Fruit fly (Drosophila melanogaster): ENCODE measurements around the gene CG15628.

Gene CG15628

dm6 chr2L:4807953-4808604 is 13.5 kb upstream of the CG15628 start (continued):
- TF ChIP-seq ind (GFP tag; optimal IDR thresholded peaks at IDR 0.05) (no peak), D19B (GFP tag; optimal IDR thresholded peaks at IDR 0.05) (peak; percentile 68), sens (GFP tag) (peak; percentile 35), chinmo (GFP tag; IDR thresholded peaks at IDR 0.05; ENCODE audit: partially characterized antibody) (peak; percentile 77; the same call in 1 of the 4 replicates), zen (tag; optimal IDR thresholded peaks at IDR 0.05) (no peak), CG13424 (tag; optimal IDR thresholded peaks at IDR 0.05) (no peak), CG9876 (GFP tag; optimal IDR thresholded peaks at IDR 0.05) (no peak), CG31224 (GFP tag; IDR thresholded peaks at IDR 0.05) (peak; percentile 78)

dm6 chr2L:4810044-4810609 is 11.4 kb upstream of the CG15628 start:
- peak; percentile 63 for TF ChIP-seq CG8924 (tag; optimal IDR thresholded peaks at IDR 0.05)
- peak; percentile 95 for TF ChIP-seq kni (GFP tag; optimal IDR thresholded peaks at IDR 0.05)
- TF ChIP-seq Side (GFP tag; optimal IDR thresholded peaks at IDR 0.05), result peak; percentile 26
- TF ChIP-seq CG30020 (tag; optimal IDR thresholded peaks at IDR 0.05), result no peak
- TF ChIP-seq bigmax (GFP tag; optimal IDR thresholded peaks at IDR 0.05), result no peak
- no peak for TF ChIP-seq CG4404 (GFP tag; IDR thresholded peaks at IDR 0.05)
- TF ChIP-seq gfzf (GFP tag; optimal IDR thresholded peaks at IDR 0.05), result no peak
- TF ChIP-seq CG3726 (GFP tag; IDR thresholded peaks at IDR 0.05), result no peak
- no peak for TF ChIP-seq jing (GFP tag; optimal IDR thresholded peaks at IDR 0.05)
- TF ChIP-seq CG9437 (GFP tag; optimal IDR thresholded peaks at IDR 0.05), result no peak
- peak; percentile 65 for TF ChIP-seq CG8478 (optimal IDR thresholded peaks at IDR 0.05)
- no peak for TF ChIP-seq Sin3A (optimal IDR thresholded peaks at IDR 0.05)
- TF ChIP-seq wor (GFP tag; IDR thresholded peaks at IDR 0.05), result no peak
- TF ChIP-seq Camta (GFP tag; optimal IDR thresholded peaks at IDR 0.05), result no peak
- no peak for TF ChIP-seq sr (GFP tag; IDR thresholded peaks at IDR 0.05)
- peak; percentile 42; the same call in 1 of the 2 replicates for TF ChIP-seq ranshi (GFP tag; IDR thresholded peaks at IDR 0.05)
- TF ChIP-seq nmo (GFP tag; optimal IDR thresholded peaks at IDR 0.05), result peak; percentile 69
- peak; percentile 60 for TF ChIP-seq Dek (tag; optimal IDR thresholded peaks at IDR 0.05)
- TF ChIP-seq CG7357 (GFP tag; IDR thresholded peaks at IDR 0.05), result no peak
- TF ChIP-seq Gsc (GFP tag; IDR thresholded peaks at IDR 0.05), result no peak
- no peak for TF ChIP-seq dati (GFP tag; IDR thresholded peaks at IDR 0.05)
- peak; percentile 59 for TF ChIP-seq CG12299 (tag; optimal IDR thresholded peaks at IDR 0.05)
- no peak for TF ChIP-seq CG18764 (GFP tag; optimal IDR thresholded peaks at IDR 0.05)
- no peak for TF ChIP-seq Hr78 (GFP tag; optimal IDR thresholded peaks at IDR 0.05)
- TF ChIP-seq BtbVII (GFP tag; optimal IDR thresholded peaks at IDR 0.05), result no peak
- TF ChIP-seq Taf1 (GFP tag; IDR thresholded peaks at IDR 0.05), result no peak
- 0 out of 2 replicates have a peak, but pooled peaks have one; percentile 31 for TF ChIP-seq hbn (GFP tag; IDR thresholded peaks at IDR 0.05; ENCODE audit: partially characterized antibody)
- no peak for TF ChIP-seq CG11723 (GFP tag; optimal IDR thresholded peaks at IDR 0.05)
- TF ChIP-seq Hr51 (GFP tag; optimal IDR thresholded peaks at IDR 0.05), result peak; percentile 2 to 62
- TF ChIP-seq sug (tag; optimal IDR thresholded peaks at IDR 0.05), result peak; percentile 72
- TF ChIP-seq ab (GFP tag; optimal IDR thresholded peaks at IDR 0.05), result no peak
- TF ChIP-seq CG3407 (GFP tag; optimal IDR thresholded peaks at IDR 0.05), result no peak
- TF ChIP-seq CG2875 (GFP tag; optimal IDR thresholded peaks at IDR 0.05), result no peak
- TF ChIP-seq Optix (GFP tag; IDR thresholded peaks at IDR 0.05), result no peak
- TF ChIP-seq Eip74EF (GFP tag; optimal IDR thresholded peaks at IDR 0.05), result no peak
- TF ChIP-seq CG17568 (GFP tag; optimal IDR thresholded peaks at IDR 0.05), result no peak
- TF ChIP-seq CG10431 (GFP tag; optimal IDR thresholded peaks at IDR 0.05), result no peak
- no peak for TF ChIP-seq CG6765 (GFP tag; optimal IDR thresholded peaks at IDR 0.05)
- no peak for TF ChIP-seq gsb (GFP tag; IDR thresholded peaks at IDR 0.05)
- TF ChIP-seq B-H1 (GFP tag; IDR thresholded peaks at IDR 0.05), result no peak
- TF ChIP-seq HHEX (GFP tag; optimal IDR thresholded peaks at IDR 0.05), result no peak
